Fruit fly (Drosophila melanogaster) whole organism, embryonic: Measurements from ENCODE around the gene CG43446.

ENCODE experiments used
- CG15479 ChIP-seq: fragments of 200-800 bp; sonication (Bioruptor generic); optimal IDR thresholded peaks from 3 replicates; lab custom pipeline; 2019; ENCODE audit warnings: missing biosample characterization, mild to moderate bottlenecking, missing genetic modification characterization, moderate library complexity
- D19B ChIP-seq: fragments of 200-800 bp; sonication (Bioruptor generic); optimal IDR thresholded peaks from 2 replicates; lab custom pipeline; 2017; ENCODE audit warnings: missing biosample characterization, mild to moderate bottlenecking, missing genetic modification characterization
- Opbp ChIP-seq: fragments of 200-800 bp; sonication (Bioruptor generic); IDR thresholded peaks from 3 replicates; pipeline ENCODE4 v1.3.6; 2022; ENCODE audit warnings: missing biosample characterization, missing genetic modification characterization; ENCODE audit not compliant: partially characterized antibody
- bowl ChIP-seq: fragments of 200-800 bp; sonication (Bioruptor generic); IDR thresholded peaks from 2 replicates; pipeline ENCODE4 v1.3.6; 2022; ENCODE audit warnings: missing biosample characterization, missing genetic modification characterization
- nom ChIP-seq: fragments of 200-800 bp; sonication (Bioruptor generic); optimal IDR thresholded peaks from 2 replicates; lab custom pipeline; 2017; ENCODE audit warnings: missing biosample characterization, missing genetic modification characterization, mild to moderate bottlenecking, moderate library complexity, missing genetic modification reagents
- sima ChIP-seq: fragments of 200-800 bp; sonication (Bioruptor generic); optimal IDR thresholded peaks from 2 replicates; lab custom pipeline; 2016; ENCODE audit warnings: missing biosample characterization, missing genetic modification characterization
- slou ChIP-seq: fragments of 200-800 bp; sonication (Bioruptor generic); optimal IDR thresholded peaks from 3 replicates; lab custom pipeline; 2016; ENCODE audit warnings: missing biosample characterization, missing genetic modification characterization

dm6 chr3R:20989657-20990056 lies 1.9 kb upstream of the CG43446 start:
- TF ChIP-seq bowl (GFP tag; lab: Robert Waterston, UW) (no peak), CG15479 (GFP tag; lab: Kevin White, UChicago) (no peak), slou (GFP tag; lab: Kevin White, UChicago) (no peak), sima (GFP tag; lab: Kevin White, UChicago) (no peak), Opbp (GFP tag; lab: Robert Waterston, UW) (no peak), nom (no peak), D19B (GFP tag; lab: Kevin White, UChicago) (peak; percentile 65)
